Fruit fly (Drosophila melanogaster): ENCODE data around the gene CG6959.
A peak's percentile ranks its signal among the peaks of the same experiment; 100 is the strongest.

CG6959 gene

dm6 chr3R:11830757-11831586, 38.3 kb downstream of the CG6959 start:
- TF ChIP-seq salr (GFP tag; optimal IDR thresholded peaks at IDR 0.05) (peak in 1 of 2 experiments; percentile 11), CG32006 (GFP tag; optimal IDR thresholded peaks at IDR 0.05) (peak; percentile 55), OdsH (GFP tag; optimal IDR thresholded peaks at IDR 0.05) (peak; percentile 36), ss (GFP tag; optimal IDR thresholded peaks at IDR 0.05) (no peak), CG15336 (GFP tag; IDR thresholded peaks at IDR 0.05) (no peak), topi (GFP tag; optimal IDR thresholded peaks at IDR 0.05) (no peak), Eip75B (GFP tag; optimal IDR thresholded peaks at IDR 0.05) (no peak), CG8119 (GFP tag; IDR thresholded peaks at IDR 0.05) (peak; percentile 16; the same call in 1 of the 3 replicates), Eip78C (GFP tag) (peak; percentile 66), CG6163 (GFP tag; IDR thresholded peaks at IDR 0.05) (peak; percentile 9; the same call in 1 of the 3 replicates), achi (GFP tag; optimal IDR thresholded peaks at IDR 0.05) (peak; percentile 21), acj6 (GFP tag; optimal IDR thresholded peaks at IDR 0.05) (peak; percentile 22), fd85E (GFP tag; optimal IDR thresholded peaks at IDR 0.05) (no peak), Gug (GFP tag; IDR thresholded peaks at IDR 0.05) (0 out of 2 replicates have a peak, but pooled peaks have one; percentile 10), CG9139 (GFP tag; optimal IDR thresholded peaks at IDR 0.05) (no peak), eg (GFP tag; IDR thresholded peaks at IDR 0.05) (peak; percentile 56; the same call in 2 of the 3 replicates)

DNA sequence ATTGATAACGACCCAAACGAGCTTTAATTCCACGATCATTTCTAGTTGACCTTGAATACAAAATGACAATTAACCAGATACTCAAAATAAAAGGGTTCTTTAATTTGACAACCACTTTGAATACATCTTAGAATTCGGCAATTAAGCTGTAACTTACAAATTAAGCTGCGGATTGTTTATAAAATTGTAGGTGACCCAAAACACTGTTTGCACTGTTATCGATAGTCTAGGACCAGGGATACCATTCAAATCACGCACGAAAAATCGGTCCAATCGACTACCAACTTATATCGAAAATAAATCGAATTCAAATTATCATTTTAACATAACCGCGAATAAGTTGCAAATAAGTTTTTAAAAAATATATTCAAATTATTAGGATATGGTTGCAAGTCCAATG, 47.0 kb downstream of the CG6959 start, which contains the start of gene Kyat:
Gene Kyat, minus strand, starts transcription at position 228 of the 400 bp plus-strand sequence.
- TF ChIP-seq svp (GFP tag) (peak; percentile 93), Hr38 (GFP tag; optimal IDR thresholded peaks at IDR 0.05) (no peak), esn (GFP tag; optimal IDR thresholded peaks at IDR 0.05) (peak; percentile 22), CG8632 (GFP tag; optimal IDR thresholded peaks at IDR 0.05) (no peak), CG3919 (GFP tag; optimal IDR thresholded peaks at IDR 0.05) (no peak), fd85E (GFP tag; optimal IDR thresholded peaks at IDR 0.05) (no peak), CG6808 (GFP tag; optimal IDR thresholded peaks at IDR 0.05) (no peak), fkh (GFP tag; optimal IDR thresholded peaks at IDR 0.05) (peak; percentile 95), CG3032 (tag; optimal IDR thresholded peaks at IDR 0.05) (peak; percentile 2), ss (GFP tag; optimal IDR thresholded peaks at IDR 0.05) (no peak), CG4318 (GFP tag; optimal IDR thresholded peaks at IDR 0.05) (no peak), dsx (GFP tag; optimal IDR thresholded peaks at IDR 0.05; ENCODE audit: poor library complexity, severe bottlenecking) (peak; percentile 56), CG8319 (GFP tag; optimal IDR thresholded peaks at IDR 0.05) (peak; percentile 99), eg (GFP tag; IDR thresholded peaks at IDR 0.05) (no peak), Sox15 (GFP tag; optimal IDR thresholded peaks at IDR 0.05) (no peak), Eip78C (GFP tag) (peak; percentile 35)

DNA sequence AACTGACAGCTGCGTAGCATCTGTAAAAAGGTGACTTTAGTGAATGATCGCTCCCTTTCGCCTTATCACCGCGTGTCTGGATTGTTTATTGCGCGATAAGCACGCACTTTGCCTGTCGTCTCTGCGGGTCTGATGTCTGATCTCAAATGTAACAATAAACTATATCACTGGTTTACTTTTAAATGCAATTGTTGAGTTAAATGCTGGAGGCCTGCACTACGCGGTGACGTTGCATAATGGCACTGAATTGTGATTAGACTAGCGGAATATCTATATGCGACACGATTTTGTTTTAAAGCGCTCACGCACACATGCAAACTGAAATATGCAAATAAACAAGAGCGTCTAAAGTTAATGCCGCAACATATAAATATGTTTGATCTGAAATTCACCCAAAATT, 47.5 kb downstream of the CG6959 start:
- TF ChIP-seq vri (GFP tag; optimal IDR thresholded peaks at IDR 0.05) (peak; percentile 26), esn (GFP tag; optimal IDR thresholded peaks at IDR 0.05) (no peak)

dm6 chr3R:11820148-11820547, 49.1 kb downstream of the CG6959 start:
- no peak for TF ChIP-seq fd59A (GFP tag; optimal IDR thresholded peaks at IDR 0.05)
- TF ChIP-seq vri (GFP tag; optimal IDR thresholded peaks at IDR 0.05): peak; percentile 69

DNA sequence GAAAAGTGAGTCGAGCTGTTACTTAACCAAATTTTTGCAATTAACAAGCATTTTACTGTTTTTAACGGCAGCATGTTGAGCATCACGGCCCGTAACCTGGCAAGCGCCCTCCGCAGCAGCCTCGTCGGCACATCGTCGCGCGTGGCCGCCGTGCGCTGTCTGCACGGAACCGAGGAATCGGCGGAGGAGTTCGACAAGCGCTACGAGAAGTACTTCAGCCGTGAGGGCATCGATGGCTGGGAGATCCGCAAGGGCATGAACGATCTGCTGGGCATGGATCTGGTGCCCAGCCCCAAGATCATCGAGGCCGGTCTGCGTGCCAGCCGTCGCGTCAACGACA, 49.6 kb downstream of the CG6959 start:
- no peak for TF ChIP-seq CG3032 (tag; optimal IDR thresholded peaks at IDR 0.05)
- no peak for TF ChIP-seq OdsH (GFP tag; optimal IDR thresholded peaks at IDR 0.05)
- no peak for TF ChIP-seq CG11294 (GFP tag; IDR thresholded peaks at IDR 0.05)
- no peak for TF ChIP-seq CG4318 (GFP tag; optimal IDR thresholded peaks at IDR 0.05)
- no peak for TF ChIP-seq Gug (GFP tag; IDR thresholded peaks at IDR 0.05)
- TF ChIP-seq CG6808 (GFP tag; optimal IDR thresholded peaks at IDR 0.05): no peak
- no peak for TF ChIP-seq cyc (GFP tag; optimal IDR thresholded peaks at IDR 0.05)
- no peak for TF ChIP-seq CG6163 (GFP tag; IDR thresholded peaks at IDR 0.05)
- no peak for TF ChIP-seq CG34406 (GFP tag; optimal IDR thresholded peaks at IDR 0.05)
- TF ChIP-seq Smox (GFP tag; optimal IDR thresholded peaks at IDR 0.05): no peak
- TF ChIP-seq CG16779 (tag; optimal IDR thresholded peaks at IDR 0.05): no peak
- no peak for TF ChIP-seq fd59A (GFP tag; optimal IDR thresholded peaks at IDR 0.05)
- TF ChIP-seq pdm3 (GFP tag; optimal IDR thresholded peaks at IDR 0.05): no peak
- no peak for TF ChIP-seq salr (GFP tag; optimal IDR thresholded peaks at IDR 0.05)

Data from whole organism, prepupa.